Worm (Caenorhabditis elegans) whole organism, mixed stage, embryonic: Measurements from ENCODE around the gene F44D12.16.

ENCODE experiments used
- M03D4.4 ChIP-seq: sonication (generic microtip); optimal IDR thresholded peaks from 2 replicates; lab custom pipeline; 2017; ENCODE audit warnings: mild to moderate bottlenecking, missing genetic modification characterization, missing compliant biosample characterization
- lin-32 ChIP-seq: fragments of 200-800 bp; sonication (Bioruptor generic); optimal IDR thresholded peaks from 2 replicates; lab custom pipeline; 2018; ENCODE audit warnings: mild to moderate bottlenecking, missing genetic modification characterization, missing compliant biosample characterization
- nhr-237 ChIP-seq: fragments of 150-350 bp; optimal IDR thresholded peaks from 2 replicates; lab custom pipeline; 2014; ENCODE audit warnings: missing biosample characterization, missing genetic modification characterization
- pha-4 ChIP-seq: fragments of 150-350 bp; optimal IDR thresholded peaks from 2 replicates; lab custom pipeline; 2018; ENCODE audit warnings: missing biosample characterization, missing genetic modification reagents, missing genetic modification characterization
- snpc-4 ChIP-seq: fragments of 150-350 bp; optimal IDR thresholded peaks from 2 replicates; lab custom pipeline; 2014; ENCODE audit warnings: missing biosample characterization, missing genetic modification characterization

ce11 chrIV:10021283-10021682 lies 7.6 kb upstream of the F44D12.16 start, which contains the start of gene F44D12.19:
- TF ChIP-seq M03D4.4 (tag; lab: Kevin White, UChicago) (no peak), lin-32 (GFP tag; lab: Kevin White, UChicago) (no peak), nhr-237 (tag; lab: Kevin White, UChicago) (no peak), pha-4 (no peak), snpc-4 (tag; lab: Kevin White, UChicago) (no peak)
